Fruit fly (Drosophila melanogaster): ENCODE data around the gene CG34456.

Gene CG34456

DNA sequence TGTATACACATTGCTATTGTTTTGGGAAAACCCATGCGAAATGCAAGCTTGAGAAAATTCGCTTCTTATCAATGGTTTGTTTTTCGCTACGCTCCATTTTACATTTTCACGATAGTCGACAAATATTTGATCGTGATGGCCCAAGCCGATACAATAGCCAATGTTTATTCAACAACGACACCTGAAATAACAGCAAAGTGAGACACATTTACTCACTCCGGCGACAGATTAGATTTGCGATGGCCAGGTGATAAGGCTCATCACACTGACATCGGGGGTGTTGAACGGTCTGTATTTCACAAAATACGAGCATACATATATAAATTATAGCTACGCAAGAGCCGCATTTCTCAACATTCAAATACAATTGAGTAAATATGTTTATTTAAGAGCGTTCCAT is 35.2 kb downstream of the CG34456 start (continued):
- TF ChIP-seq pzg (GFP tag; optimal IDR thresholded peaks at IDR 0.05) (peak; percentile 18), Sry-δ (GFP tag; optimal IDR thresholded peaks at IDR 0.05) (peak; percentile 28), ERR (GFP tag; optimal IDR thresholded peaks at IDR 0.05) (peak; percentile 49), CG11723 (GFP tag; optimal IDR thresholded peaks at IDR 0.05) (peak; percentile 46), CG31388 (GFP tag; optimal IDR thresholded peaks at IDR 0.05) (no peak), dati (GFP tag; IDR thresholded peaks at IDR 0.05) (no peak), nau (GFP tag; optimal IDR thresholded peaks at IDR 0.05) (peak; percentile 82), luna (GFP tag; optimal IDR thresholded peaks at IDR 0.05) (peak; percentile 82), Max (GFP tag; optimal IDR thresholded peaks at IDR 0.05) (peak; percentile 57), CG3065 (GFP tag; optimal IDR thresholded peaks at IDR 0.05) (no peak), CG8290 (GFP tag; optimal IDR thresholded peaks at IDR 0.05) (peak; percentile 53), CG8290 (tag; optimal IDR thresholded peaks at IDR 0.05) (peak in 1 of 2 experiments; percentile 91), CG10274 (GFP tag; optimal IDR thresholded peaks at IDR 0.05) (peak; percentile 68), nom (GFP tag; optimal IDR thresholded peaks at IDR 0.05) (peak; percentile 60), CG12659 (GFP tag; optimal IDR thresholded peaks at IDR 0.05) (peak; percentile 20), Rfx (GFP tag; IDR thresholded peaks at IDR 0.05) (peak; percentile 69), tap (tag; optimal IDR thresholded peaks at IDR 0.05) (peak; percentile 55), salm (tag; optimal IDR thresholded peaks at IDR 0.05) (peak; percentile 29), CG13424 (tag; optimal IDR thresholded peaks at IDR 0.05) (peak; percentile 39), B-H2 (GFP tag; optimal IDR thresholded peaks at IDR 0.05) (peak; percentile 65), CG9817 (tag; optimal IDR thresholded peaks at IDR 0.05) (peak; percentile 35), sug (tag; optimal IDR thresholded peaks at IDR 0.05) (peak; percentile 68)

dm6 chr3L:9398028-9398427 is 36.1 kb downstream of the CG34456 start:
- TF ChIP-seq Gsc (GFP tag; IDR thresholded peaks at IDR 0.05) (no peak), PHDP (tag; optimal IDR thresholded peaks at IDR 0.05) (no peak), ro (GFP tag; IDR thresholded peaks at IDR 0.05) (no peak), CG12104 (GFP tag; optimal IDR thresholded peaks at IDR 0.05) (no peak), CG14014 (GFP tag; IDR thresholded peaks at IDR 0.05) (no peak), eve (GFP tag; optimal IDR thresholded peaks at IDR 0.05) (peak in 1 of 2 experiments; percentile 64), abd-A (tag; optimal IDR thresholded peaks at IDR 0.05) (no peak), CG2875 (GFP tag; optimal IDR thresholded peaks at IDR 0.05) (no peak), Max (GFP tag; optimal IDR thresholded peaks at IDR 0.05) (no peak), CG30020 (tag; optimal IDR thresholded peaks at IDR 0.05) (no peak), NC2β (GFP tag; optimal IDR thresholded peaks at IDR 0.05) (no peak), mirr (GFP tag; optimal IDR thresholded peaks at IDR 0.05) (peak; percentile 21), Rfx (GFP tag; IDR thresholded peaks at IDR 0.05) (0 out of 2 replicates have a peak, but pooled peaks have one; percentile 1), CG7745 (tag; optimal IDR thresholded peaks at IDR 0.05) (no peak), slbo (GFP tag; IDR thresholded peaks at IDR 0.05) (no peak), phol (tag; optimal IDR thresholded peaks at IDR 0.05) (no peak), NK7.1 (GFP tag; optimal IDR thresholded peaks at IDR 0.05) (no peak), chinmo (GFP tag; IDR thresholded peaks at IDR 0.05; ENCODE audit: partially characterized antibody) (0 out of 4 replicates have a peak, but pooled peaks have one; percentile 48), zen2 (GFP tag; IDR thresholded peaks at IDR 0.05; ENCODE audit: partially characterized antibody) (no peak)

Measured in whole organism, embryonic.